Worm (Caenorhabditis elegans): Measurements from ENCODE around the gene asb-1.

The asb-1 gene

ce11 chrIII:4551963-4552362, 43.7 kb downstream of the asb-1 start (continued):
- no peak for TF ChIP-seq lin-39 (tag; optimal IDR thresholded peaks at IDR 0.05)
- no peak for TF ChIP-seq unc-39 (tag; optimal IDR thresholded peaks at IDR 0.05)
- no peak for TF ChIP-seq ztf-1 (GFP tag; conservative IDR thresholded peaks at IDR 0.05)
- TF ChIP-seq snpc-4 (tag; optimal IDR thresholded peaks at IDR 0.05): no peak
- TF ChIP-seq lin-11 (tag; optimal IDR thresholded peaks at IDR 0.05): peak; percentile 37
- TF ChIP-seq C34F6.9 (tag; optimal IDR thresholded peaks at IDR 0.05): peak; percentile 80
- TF ChIP-seq F13H6.1 (tag; optimal IDR thresholded peaks at IDR 0.05): peak; percentile 83
- TF ChIP-seq nhr-25 (tag; optimal IDR thresholded peaks at IDR 0.05): peak; percentile 56
- peak; percentile 28 for TF ChIP-seq Y55F3AM.14 (GFP tag; optimal IDR thresholded peaks at IDR 0.05)
- no peak for TF ChIP-seq nhr-23 (tag; optimal IDR thresholded peaks at IDR 0.05)
- TF ChIP-seq sma-9 (GFP tag; optimal IDR thresholded peaks at IDR 0.05): peak; percentile 85
- no peak for TF ChIP-seq sma-9 (tag; optimal IDR thresholded peaks at IDR 0.05)
- no peak for TF ChIP-seq nhr-11 (tag; optimal IDR thresholded peaks at IDR 0.05)
- TF ChIP-seq dmd-4 (tag; optimal IDR thresholded peaks at IDR 0.05): no peak
- no peak for TF ChIP-seq elt-3 (tag; optimal IDR thresholded peaks at IDR 0.05)
- peak; percentile 24 for TF ChIP-seq nhr-21 (tag; optimal IDR thresholded peaks at IDR 0.05)

ce11 chrIII:4548739-4549138, 46.9 kb downstream of the asb-1 start, which contains the start of gene M88.4:
TSS of gene M88.4 (plus strand) at chrIII:4549039.
- TF ChIP-seq zag-1 (tag; optimal IDR thresholded peaks at IDR 0.05): no peak
- TF ChIP-seq nhr-25 (tag; optimal IDR thresholded peaks at IDR 0.05): no peak
- no peak for TF ChIP-seq peb-1 (tag; optimal IDR thresholded peaks at IDR 0.05)
- TF ChIP-seq ztf-1 (GFP tag; conservative IDR thresholded peaks at IDR 0.05): no peak

DNA sequence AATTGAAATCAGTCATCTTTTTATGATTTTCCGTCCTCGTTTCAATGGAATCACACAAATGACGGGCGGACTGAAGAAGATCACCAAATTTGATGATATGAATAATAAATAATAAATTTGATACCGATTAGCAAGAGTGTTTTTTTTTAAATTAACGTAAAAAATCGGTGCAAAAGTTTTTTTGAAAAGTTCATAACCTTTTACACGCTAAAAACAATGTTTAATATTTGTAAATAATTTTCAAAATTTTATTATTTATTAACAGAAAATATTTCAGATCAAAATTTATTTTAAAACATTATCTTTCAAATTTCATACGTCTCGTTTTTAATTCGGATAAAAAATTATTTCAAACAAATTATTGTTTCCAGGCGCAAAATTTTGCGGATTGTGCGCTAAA, 50.7 kb downstream of the asb-1 start, which contains the start of gene M88.3:
Gene M88.3 (minus strand): TSS at position 101 of the 400 bp plus-strand sequence.
- no peak for TF ChIP-seq dmd-4 (tag; optimal IDR thresholded peaks at IDR 0.05)
- TF ChIP-seq unc-39 (tag; optimal IDR thresholded peaks at IDR 0.05): no peak
- no peak for TF ChIP-seq ceh-82 (tag; optimal IDR thresholded peaks at IDR 0.05)
- no peak for TF ChIP-seq fos-1 (tag; optimal IDR thresholded peaks at IDR 0.05)
- no peak for TF ChIP-seq nhr-12 (tag; optimal IDR thresholded peaks at IDR 0.05)
- no peak for TF ChIP-seq nhr-25 (tag; optimal IDR thresholded peaks at IDR 0.05)
- TF ChIP-seq egl-27 (tag; optimal IDR thresholded peaks at IDR 0.05): no peak
- no peak for TF ChIP-seq elt-1 (tag; optimal IDR thresholded peaks at IDR 0.05)
- TF ChIP-seq ZK546.5 (tag; optimal IDR thresholded peaks at IDR 0.05): no peak

All from whole organism, L2 larva.